Worm (Caenorhabditis elegans): Measurements from ENCODE around the gene dlc-2.

dlc-2 gene

ce11 chrIV:12088898-12089297 lies 22.5 kb downstream of the dlc-2 start (continued):
- no peak for TF ChIP-seq ceh-40 (GFP tag; IDR thresholded peaks at IDR 0.05)
- TF ChIP-seq hrde-1 (tag; optimal IDR thresholded peaks at IDR 0.05; ENCODE audit: borderline replicate concordance), result peak; percentile 19
- no peak for TF ChIP-seq C17E4.6 (GFP tag; IDR thresholded peaks at IDR 0.05)
- peak; percentile 54; the same call in 1 of the 2 replicates for TF ChIP-seq hmg-1.2 (GFP tag; IDR thresholded peaks at IDR 0.05)
- TF ChIP-seq cebp-2 (GFP tag; IDR thresholded peaks at IDR 0.05), result 0 out of 2 replicates have a peak, but pooled peaks have one; percentile 43
- no peak for TF ChIP-seq ztf-3 (GFP tag; optimal IDR thresholded peaks at IDR 0.05)
- peak; percentile 35; the same call in 1 of the 2 replicates for TF ChIP-seq madf-6 (GFP tag; IDR thresholded peaks at IDR 0.05)
- TF ChIP-seq ztf-22 (GFP tag; optimal IDR thresholded peaks at IDR 0.05), result no peak
- no peak for TF ChIP-seq snpc-1.3 (tag; optimal IDR thresholded peaks at IDR 0.05; ENCODE audit: insufficient read depth)
- no peak for TF ChIP-seq unc-130 (GFP tag; optimal IDR thresholded peaks at IDR 0.05)
- peak; percentile 39 for TF ChIP-seq ceh-27 (GFP tag; optimal IDR thresholded peaks at IDR 0.05)
- TF ChIP-seq F52B5.7 (tag; optimal IDR thresholded peaks at IDR 0.05), result peak; percentile 5
- TF ChIP-seq K11D2.4 (GFP tag; IDR thresholded peaks at IDR 0.05), result no peak
- no peak for TF ChIP-seq ceh-91 (GFP tag; IDR thresholded peaks at IDR 0.05)

DNA sequence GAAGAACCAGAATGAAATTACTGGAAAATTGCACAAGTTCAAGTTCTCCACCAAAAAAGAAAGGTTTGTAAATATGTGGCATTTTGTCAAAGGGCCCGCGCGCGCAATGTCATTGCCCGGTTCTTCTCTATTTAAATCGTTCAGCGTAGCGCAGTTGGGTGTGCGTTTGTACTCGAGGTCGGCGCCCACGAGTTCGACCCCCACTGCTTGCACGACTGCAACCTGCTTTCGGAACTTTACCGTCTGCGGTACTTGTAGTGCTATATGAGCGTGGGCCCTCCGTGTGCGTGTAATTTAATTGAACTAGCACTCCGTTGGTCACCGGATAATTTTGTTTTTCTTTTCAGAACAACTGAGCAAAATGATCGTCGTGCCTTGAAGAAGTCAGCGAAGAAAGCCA lies 24.9 kb downstream of the dlc-2 start:
- 0 out of 2 replicates have a peak, but pooled peaks have one; percentile 59 for TF ChIP-seq hmg-20 (GFP tag; IDR thresholded peaks at IDR 0.05)
- TF ChIP-seq ets-4 (GFP tag; optimal IDR thresholded peaks at IDR 0.05), result peak; percentile 66
- peak; percentile 67 for TF ChIP-seq snpc-3.4 (tag; optimal IDR thresholded peaks at IDR 0.05)
- TF ChIP-seq lag-1 (GFP tag; IDR thresholded peaks at IDR 0.05), result no peak
- TF ChIP-seq let-607 (tag; optimal IDR thresholded peaks at IDR 0.05), result peak; percentile 63 to 65
- no peak for TF ChIP-seq repo-1 (tag; optimal IDR thresholded peaks at IDR 0.05)
- TF ChIP-seq Y56A3A.18 (GFP tag; IDR thresholded peaks at IDR 0.05), result peak; percentile 86
- no peak for TF ChIP-seq F55B11.4 (tag; optimal IDR thresholded peaks at IDR 0.05; ENCODE audit: borderline replicate concordance, insufficient read depth)
- peak; percentile 96 for TF ChIP-seq tbp1 (GFP tag; optimal IDR thresholded peaks at IDR 0.05)
- TF ChIP-seq lsy-27 (tag; optimal IDR thresholded peaks at IDR 0.05; ENCODE audit: borderline replicate concordance, insufficient read depth), result peak; percentile 63
- peak; percentile 40; the same call in 1 of the 2 replicates for TF ChIP-seq ceh-100 (GFP tag; IDR thresholded peaks at IDR 0.05)
- TF ChIP-seq ceh-91 (GFP tag; IDR thresholded peaks at IDR 0.05), result peak; percentile 51; the same call in 1 of the 2 replicates
- TF ChIP-seq ztf-25 (GFP tag; IDR thresholded peaks at IDR 0.05), result peak; percentile 88
- no peak for TF ChIP-seq ceh-58 (GFP tag; IDR thresholded peaks at IDR 0.05)
- TF ChIP-seq F23B12.7 (tag; optimal IDR thresholded peaks at IDR 0.05; ENCODE audit: insufficient read depth), result peak; percentile 97
- peak; percentile 79 for TF ChIP-seq ztf-18 (tag; optimal IDR thresholded peaks at IDR 0.05)
- TF ChIP-seq tlf-1 (GFP tag; optimal IDR thresholded peaks at IDR 0.05), result peak; percentile 79
- peak; percentile 70; the same call in 1 of the 2 replicates for TF ChIP-seq ztf-6 (GFP tag; IDR thresholded peaks at IDR 0.05)
- TF ChIP-seq aptf-3 (GFP tag; IDR thresholded peaks at IDR 0.05), result peak; percentile 91
- TF ChIP-seq C17E4.6 (GFP tag; IDR thresholded peaks at IDR 0.05), result peak; percentile 75; the same call in 1 of the 2 replicates
- no peak for TF ChIP-seq nfya-1 (tag; optimal IDR thresholded peaks at IDR 0.05; ENCODE audit: borderline replicate concordance, insufficient read depth)
- TF ChIP-seq Y67H2A.10 (GFP tag; conservative IDR thresholded peaks at IDR 0.05), result 0 out of 2 replicates have a peak, but pooled peaks have one; percentile 33
- peak; percentile 87 for TF ChIP-seq lin-54 (GFP tag; optimal IDR thresholded peaks at IDR 0.05)
- TF ChIP-seq B0035.1 (tag; optimal IDR thresholded peaks at IDR 0.05), result peak; percentile 78
- peak; percentile 85 for TF ChIP-seq T07F8.4 (tag; optimal IDR thresholded peaks at IDR 0.05)
- peak; percentile 86 for TF ChIP-seq ekl-4 (GFP tag; IDR thresholded peaks at IDR 0.05)
- TF ChIP-seq ceh-40 (GFP tag; IDR thresholded peaks at IDR 0.05), result peak; percentile 30; the same call in 1 of the 2 replicates
- TF ChIP-seq Y95B8A.8 (GFP tag; IDR thresholded peaks at IDR 0.05), result peak; percentile 76; the same call in 1 of the 2 replicates
- TF ChIP-seq B0019.2 (GFP tag; conservative IDR thresholded peaks at IDR 0.05), result 0 out of 2 replicates have a peak, but pooled peaks have one; percentile 56
- TF ChIP-seq rec-8 (tag; optimal IDR thresholded peaks at IDR 0.05), result peak; percentile 67 to 92
- peak; percentile 87 for TF ChIP-seq F52B5.7 (tag; optimal IDR thresholded peaks at IDR 0.05)
- peak; percentile 80 for TF ChIP-seq madf-10 (tag; optimal IDR thresholded peaks at IDR 0.05)
- no peak for TF ChIP-seq F57C9.4 (tag; optimal IDR thresholded peaks at IDR 0.05)
- TF ChIP-seq K12H6.12 (tag; optimal IDR thresholded peaks at IDR 0.05), result peak; percentile 66

Measured in whole organism, young adult.